Worm (Caenorhabditis elegans): ENCODE measurements around the gene F40B5.2.

The F40B5.2 gene

DNA sequence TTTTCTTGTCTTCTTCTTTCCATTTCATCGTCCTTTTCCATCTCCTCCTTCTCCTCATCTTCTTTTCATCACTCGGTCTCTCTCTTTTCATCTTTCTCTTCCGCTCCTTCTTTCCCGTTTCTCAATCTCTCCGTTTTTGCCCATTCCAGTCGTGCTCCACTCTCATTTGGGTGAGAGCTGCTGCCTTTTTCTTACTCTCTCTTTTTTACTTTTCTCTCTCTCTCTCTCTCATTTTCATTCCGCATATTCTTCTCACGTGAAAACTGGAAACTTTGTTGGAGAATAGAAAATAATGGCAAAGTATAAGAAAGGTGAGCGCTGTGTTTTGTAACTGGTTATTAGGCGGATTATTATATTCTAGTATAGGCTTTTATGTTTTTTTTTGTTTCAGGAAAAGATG, 10.7 kb downstream of the F40B5.2 start, which contains the start of gene tbc-18:
Gene tbc-18 (plus strand): TSS at position 246 of the 400 bp plus-strand sequence.
- TF ChIP-seq sma-9 (GFP tag; optimal IDR thresholded peaks at IDR 0.05): peak; percentile 45
- no peak for TF ChIP-seq sma-9 (tag; optimal IDR thresholded peaks at IDR 0.05)
- TF ChIP-seq blmp-1 (tag; optimal IDR thresholded peaks at IDR 0.05; ENCODE audit: insufficient read depth): no peak
- no peak for TF ChIP-seq skn-1 (tag; optimal IDR thresholded peaks at IDR 0.05)
- TF ChIP-seq gmeb-1 (tag; optimal IDR thresholded peaks at IDR 0.05): no peak
- no peak for TF ChIP-seq dmd-4 (tag; optimal IDR thresholded peaks at IDR 0.05)
- TF ChIP-seq mab-5 (tag; optimal IDR thresholded peaks at IDR 0.05): no peak
- no peak for TF ChIP-seq snpc-4 (tag; optimal IDR thresholded peaks at IDR 0.05)
- TF ChIP-seq nhr-25 (tag; optimal IDR thresholded peaks at IDR 0.05): no peak
- peak; percentile 79 for TF ChIP-seq crh-2 (tag; optimal IDR thresholded peaks at IDR 0.05)
- no peak for TF ChIP-seq nhr-10 (tag; optimal IDR thresholded peaks at IDR 0.05)
- no peak for TF ChIP-seq ztf-11 (tag; optimal IDR thresholded peaks at IDR 0.05)
- peak; percentile 60 for TF ChIP-seq F13H6.1 (tag; optimal IDR thresholded peaks at IDR 0.05)
- TF ChIP-seq ceh-16 (tag; optimal IDR thresholded peaks at IDR 0.05): no peak
- TF ChIP-seq nhr-77 (tag; optimal IDR thresholded peaks at IDR 0.05): no peak
- no peak for TF ChIP-seq lin-13 (GFP tag; optimal IDR thresholded peaks at IDR 0.05)
- peak; percentile 34 for TF ChIP-seq Y55F3AM.14 (GFP tag; optimal IDR thresholded peaks at IDR 0.05)
- TF ChIP-seq ceh-82 (tag; optimal IDR thresholded peaks at IDR 0.05): no peak
- peak; percentile 3 for TF ChIP-seq nhr-21 (tag; optimal IDR thresholded peaks at IDR 0.05)
- TF ChIP-seq mdl-1 (tag; optimal IDR thresholded peaks at IDR 0.05): peak in 1 of 2 experiments; percentile 48
- TF ChIP-seq ama-1 (optimal IDR thresholded peaks at IDR 0.05): no peak
- no peak for TF ChIP-seq fos-1 (tag; optimal IDR thresholded peaks at IDR 0.05)
- no peak for TF ChIP-seq sma-3 (GFP tag; optimal IDR thresholded peaks at IDR 0.05)
- no peak for TF ChIP-seq sem-4 (tag; optimal IDR thresholded peaks at IDR 0.05)
- TF ChIP-seq nhr-237 (tag; optimal IDR thresholded peaks at IDR 0.05): no peak
- no peak for TF ChIP-seq elt-1 (tag; optimal IDR thresholded peaks at IDR 0.05)
- TF ChIP-seq nhr-12 (tag; optimal IDR thresholded peaks at IDR 0.05): no peak
- TF ChIP-seq zag-1 (tag; optimal IDR thresholded peaks at IDR 0.05): peak; percentile 64
- peak; percentile 23 for TF ChIP-seq nhr-6 (tag; optimal IDR thresholded peaks at IDR 0.05)
- peak; percentile 41 for TF ChIP-seq ztf-4 (tag; optimal IDR thresholded peaks at IDR 0.05)
- TF ChIP-seq lsy-2 (tag; optimal IDR thresholded peaks at IDR 0.05): peak in 1 of 2 experiments; percentile 49
- TF ChIP-seq mbf-1 (tag; optimal IDR thresholded peaks at IDR 0.05): no peak
- no peak for TF ChIP-seq peb-1 (tag; optimal IDR thresholded peaks at IDR 0.05)
- no peak for TF ChIP-seq unc-39 (tag; optimal IDR thresholded peaks at IDR 0.05)
- TF ChIP-seq nhr-129 (tag; optimal IDR thresholded peaks at IDR 0.05): peak; percentile 52
- TF ChIP-seq alr-1 (tag; optimal IDR thresholded peaks at IDR 0.05): peak; percentile 34
- no peak for TF ChIP-seq unc-62 (GFP tag; optimal IDR thresholded peaks at IDR 0.05)
- TF ChIP-seq C34F6.9 (tag; optimal IDR thresholded peaks at IDR 0.05): peak; percentile 73
- no peak for TF ChIP-seq egl-27 (tag; optimal IDR thresholded peaks at IDR 0.05)
- TF ChIP-seq aly-2 (tag; optimal IDR thresholded peaks at IDR 0.05): no peak
- no peak for TF ChIP-seq lin-39 (tag; optimal IDR thresholded peaks at IDR 0.05)
- TF ChIP-seq ztf-1 (GFP tag; conservative IDR thresholded peaks at IDR 0.05): no peak
- no peak for TF ChIP-seq ZK546.5 (tag; optimal IDR thresholded peaks at IDR 0.05)
- TF ChIP-seq nhr-11 (tag; optimal IDR thresholded peaks at IDR 0.05): no peak
- TF ChIP-seq R02D3.7 (tag; optimal IDR thresholded peaks at IDR 0.05): no peak
- TF ChIP-seq elt-3 (tag; optimal IDR thresholded peaks at IDR 0.05): no peak
- no peak for TF ChIP-seq lin-11 (tag; optimal IDR thresholded peaks at IDR 0.05)
- TF ChIP-seq nhr-23 (tag; optimal IDR thresholded peaks at IDR 0.05): no peak
- peak; percentile 81 for TF ChIP-seq unc-55 (GFP tag; optimal IDR thresholded peaks at IDR 0.05)

Measured in whole organism, L2 larva.